Worm (Caenorhabditis elegans) whole organism, midembryonic: ENCODE measurements around the gene lap-1.

Source experiments
- T22C8.4 ChIP-seq: fragments of 200-800 bp; sonication (Bioruptor generic); IDR thresholded peaks from 2 replicates; pipeline ENCODE4 v1.3.6; 2022; ENCODE audit warnings: missing genetic modification characterization, missing compliant biosample characterization
- cog-1 ChIP-seq: sonication (generic microtip); optimal IDR thresholded peaks from 2 replicates; lab custom pipeline; 2016; ENCODE audit warnings: missing genetic modification characterization, missing compliant biosample characterization
- flt-1 ChIP-seq: fragments of 200-800 bp; sonication (Bioruptor generic); IDR thresholded peaks from 2 replicates; pipeline ENCODE4 v1.3.6; 2022; ENCODE audit warnings: missing genetic modification characterization, missing compliant biosample characterization
- klf-2 ChIP-seq: fragments of 200-800 bp; sonication (Bioruptor generic); conservative IDR thresholded peaks from 2 replicates; pipeline ENCODE4 v1.3.6; 2022; ENCODE audit warnings: missing genetic modification reagents, missing genetic modification characterization, missing compliant biosample characterization
- med-1 ChIP-seq: sonication (generic microtip); optimal IDR thresholded peaks from 2 replicates; lab custom pipeline; 2017; ENCODE audit warnings: missing genetic modification characterization, mild to moderate bottlenecking, missing compliant biosample characterization, antibody characterized with exemption, missing genetic modification reagents; ENCODE audit not compliant: insufficient read depth
- ref-1 ChIP-seq: fragments of 200-800 bp; sonication (Bioruptor generic); conservative IDR thresholded peaks from 2 replicates; pipeline ENCODE4 v1.3.6; 2022; ENCODE audit warnings: missing genetic modification reagents, missing genetic modification characterization, missing compliant biosample characterization
- tab-1 ChIP-seq: fragments of 200-800 bp; sonication (Bioruptor generic); IDR thresholded peaks from 2 replicates; pipeline ENCODE4 v1.3.6; 2022; ENCODE audit warnings: missing genetic modification characterization, missing compliant biosample characterization
- ztf-23 ChIP-seq: fragments of 200-800 bp; sonication (Bioruptor generic); IDR thresholded peaks from 2 replicates; pipeline ENCODE4 v1.3.6; 2022; ENCODE audit warnings: missing genetic modification reagents, missing genetic modification characterization, missing compliant biosample characterization
- ztf-29 ChIP-seq: fragments of 200-800 bp; sonication (Bioruptor generic); IDR thresholded peaks from 2 replicates; pipeline ENCODE4 v1.3.6; 2022; ENCODE audit warnings: missing genetic modification reagents, missing genetic modification characterization, missing compliant biosample characterization

The lap-1 gene

ce11 chrIII:8425076-8425475 lies 23.3 kb upstream of the lap-1 start:
- TF ChIP-seq ztf-29 (GFP tag; lab: Robert Waterston, UW) (peak; percentile 59; the same call in 1 of the 2 replicates), cog-1 (peak; percentile 62), klf-2 (GFP tag; lab: Robert Waterston, UW) (no peak), flt-1 (GFP tag; lab: Robert Waterston, UW) (no peak), ref-1 (GFP tag; lab: Robert Waterston, UW) (no peak), T22C8.4 (GFP tag; lab: Robert Waterston, UW) (no peak), med-1 (no peak), ztf-23 (peak; percentile 40; the same call in 1 of the 2 replicates), tab-1 (GFP tag; lab: Robert Waterston, UW) (no peak)

ce11 chrIII:8417968-8418267 lies 16.2 kb upstream of the lap-1 start, which contains the start of gene sor-1:
Gene sor-1 (plus strand): TSS chrIII:8418168.
- TF ChIP-seq med-1 = no peak
- TF ChIP-seq cog-1 = no peak
- no peak for TF ChIP-seq tab-1 (GFP tag; lab: Robert Waterston, UW)
- TF ChIP-seq flt-1 (GFP tag; lab: Robert Waterston, UW) = no peak
- TF ChIP-seq ztf-23 = no peak
- no peak for TF ChIP-seq ztf-29 (GFP tag; lab: Robert Waterston, UW)
- TF ChIP-seq T22C8.4 (GFP tag; lab: Robert Waterston, UW) = peak; percentile 62; the same call in 1 of the 2 replicates

ce11 chrIII:8417192-8417967 lies 15.7 kb upstream of the lap-1 start:
- 0 out of 2 replicates have a peak, but pooled peaks have one; percentile 38 for TF ChIP-seq flt-1 (GFP tag; lab: Robert Waterston, UW)
- TF ChIP-seq ztf-23 = peak; percentile 43; the same call in 1 of the 2 replicates
- TF ChIP-seq cog-1 = peak; percentile 95
- peak; percentile 64; the same call in 1 of the 2 replicates for TF ChIP-seq T22C8.4 (GFP tag; lab: Robert Waterston, UW)
- no peak for TF ChIP-seq med-1

DNA sequence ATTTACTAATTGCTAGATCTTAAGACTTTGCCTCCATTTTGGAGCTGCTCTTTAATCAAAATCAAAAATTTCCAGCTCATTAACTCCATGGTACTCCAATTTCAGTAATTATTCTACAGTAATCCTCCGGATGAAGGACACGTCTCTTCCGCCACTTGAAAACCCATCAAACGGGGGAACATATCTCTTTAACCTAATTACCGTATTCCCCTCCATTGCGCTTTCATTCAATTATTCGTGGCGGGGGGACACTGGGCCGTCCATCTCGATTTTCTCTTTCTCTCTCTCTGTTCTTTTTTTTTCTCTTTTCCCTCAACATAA lies 15.1 kb upstream of the lap-1 start:
- TF ChIP-seq tab-1 (GFP tag; lab: Robert Waterston, UW) = no peak
- no peak for TF ChIP-seq T22C8.4 (GFP tag; lab: Robert Waterston, UW)

- TF ChIP-seq klf-2 (GFP tag; lab: Robert Waterston, UW) (no peak), ref-1 (GFP tag; lab: Robert Waterston, UW) (no peak), ztf-23 (no peak), flt-1 (GFP tag; lab: Robert Waterston, UW) (no peak), tab-1 (GFP tag; lab: Robert Waterston, UW) (no peak), ztf-29 (GFP tag; lab: Robert Waterston, UW) (no peak), med-1 (no peak), T22C8.4 (GFP tag; lab: Robert Waterston, UW) (no peak), cog-1 (no peak)
Observed at ce11 chrIII:8413501-8413900, 11.8 kb upstream of the lap-1 start.

- TF ChIP-seq cog-1 (peak; percentile 13), flt-1 (GFP tag; lab: Robert Waterston, UW) (peak; percentile 69; the same call in 1 of the 2 replicates), tab-1 (GFP tag; lab: Robert Waterston, UW) (no peak), ztf-23 (peak; percentile 98)
Observed at ce11 chrIII:8411976-8412375, 10.2 kb upstream of the lap-1 start.

ce11 chrIII:8410747-8411146 lies 9.0 kb upstream of the lap-1 start:
- TF ChIP-seq ztf-29 (GFP tag; lab: Robert Waterston, UW) (no peak), med-1 (no peak), ztf-23 (no peak), klf-2 (GFP tag; lab: Robert Waterston, UW) (no peak), cog-1 (no peak), ref-1 (GFP tag; lab: Robert Waterston, UW) (no peak), flt-1 (GFP tag; lab: Robert Waterston, UW) (no peak), T22C8.4 (GFP tag; lab: Robert Waterston, UW) (no peak), tab-1 (GFP tag; lab: Robert Waterston, UW) (no peak)

DNA sequence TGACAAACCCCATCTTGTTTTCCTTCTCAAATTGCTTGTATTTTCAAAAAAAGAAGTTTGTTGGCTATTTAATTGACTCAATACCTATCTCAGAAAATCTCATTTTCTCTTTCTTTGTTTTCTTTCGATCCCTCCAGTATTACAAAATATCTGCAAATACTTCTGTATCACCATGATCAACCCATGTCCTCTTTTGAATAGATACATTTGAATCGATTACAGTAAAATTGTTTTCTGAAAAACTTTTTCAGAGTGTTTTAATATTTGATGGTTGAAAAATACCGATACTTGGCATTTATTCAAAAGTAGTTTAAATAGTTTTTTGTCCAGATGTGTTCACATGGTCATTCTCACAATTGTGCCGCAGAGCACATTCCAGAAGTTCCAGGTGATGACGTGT lies 7.4 kb upstream of the lap-1 start, which contains the start of gene ZK353.9:
ZK353.9 (plus strand) TSS at position 331 of the 400 bp plus-strand sequence.
- no peak for TF ChIP-seq ref-1 (GFP tag; lab: Robert Waterston, UW)
- no peak for TF ChIP-seq flt-1 (GFP tag; lab: Robert Waterston, UW)
- no peak for TF ChIP-seq cog-1
- no peak for TF ChIP-seq T22C8.4 (GFP tag; lab: Robert Waterston, UW)
- TF ChIP-seq ztf-23 = no peak
- no peak for TF ChIP-seq ztf-29 (GFP tag; lab: Robert Waterston, UW)
- no peak for TF ChIP-seq tab-1 (GFP tag; lab: Robert Waterston, UW)
- no peak for TF ChIP-seq med-1
- TF ChIP-seq klf-2 (GFP tag; lab: Robert Waterston, UW) = no peak

ce11 chrIII:8405449-8405962 lies 3.8 kb upstream of the lap-1 start, which contains the start of the genes ubxn-4 and cyy-1:
Gene ubxn-4 (minus strand): TSS chrIII:8405562.
Gene cyy-1 (plus strand): TSS chrIII:8405874.
- TF ChIP-seq cog-1 = no peak
- no peak for TF ChIP-seq ztf-29 (GFP tag; lab: Robert Waterston, UW)
- TF ChIP-seq med-1 = no peak
- TF ChIP-seq T22C8.4 (GFP tag; lab: Robert Waterston, UW) = no peak
- TF ChIP-seq flt-1 (GFP tag; lab: Robert Waterston, UW) = 0 out of 2 replicates have a peak, but pooled peaks have one; percentile 17
- no peak for TF ChIP-seq klf-2 (GFP tag; lab: Robert Waterston, UW)
- TF ChIP-seq ref-1 (GFP tag; lab: Robert Waterston, UW) = no peak

- TF ChIP-seq ztf-29 (GFP tag; lab: Robert Waterston, UW) (no peak), med-1 (no peak), klf-2 (GFP tag; lab: Robert Waterston, UW) (no peak), flt-1 (GFP tag; lab: Robert Waterston, UW) (no peak), T22C8.4 (GFP tag; lab: Robert Waterston, UW) (no peak), ref-1 (GFP tag; lab: Robert Waterston, UW) (no peak), tab-1 (GFP tag; lab: Robert Waterston, UW) (no peak), ztf-23 (no peak), cog-1 (no peak)
Observed at ce11 chrIII:8403507-8403906, 1.8 kb upstream of the lap-1 start, which contains the start of gene cutc-1. Gene cutc-1 (minus strand): TSS chrIII:8403607.
